Fruit fly (Drosophila melanogaster) S2 (cell line): ENCODE data around the gene Alp10.

Source experiments
- CG8478 ChIP-seq: fragments of >200 bp; optimal IDR thresholded peaks from 2 replicates; lab custom pipeline; 2018
- CTCF ChIP-seq, 2 experiments: fragments of >200 bp; optimal IDR thresholded peaks; 2 replicates each; lab custom pipeline; 2018

DNA sequence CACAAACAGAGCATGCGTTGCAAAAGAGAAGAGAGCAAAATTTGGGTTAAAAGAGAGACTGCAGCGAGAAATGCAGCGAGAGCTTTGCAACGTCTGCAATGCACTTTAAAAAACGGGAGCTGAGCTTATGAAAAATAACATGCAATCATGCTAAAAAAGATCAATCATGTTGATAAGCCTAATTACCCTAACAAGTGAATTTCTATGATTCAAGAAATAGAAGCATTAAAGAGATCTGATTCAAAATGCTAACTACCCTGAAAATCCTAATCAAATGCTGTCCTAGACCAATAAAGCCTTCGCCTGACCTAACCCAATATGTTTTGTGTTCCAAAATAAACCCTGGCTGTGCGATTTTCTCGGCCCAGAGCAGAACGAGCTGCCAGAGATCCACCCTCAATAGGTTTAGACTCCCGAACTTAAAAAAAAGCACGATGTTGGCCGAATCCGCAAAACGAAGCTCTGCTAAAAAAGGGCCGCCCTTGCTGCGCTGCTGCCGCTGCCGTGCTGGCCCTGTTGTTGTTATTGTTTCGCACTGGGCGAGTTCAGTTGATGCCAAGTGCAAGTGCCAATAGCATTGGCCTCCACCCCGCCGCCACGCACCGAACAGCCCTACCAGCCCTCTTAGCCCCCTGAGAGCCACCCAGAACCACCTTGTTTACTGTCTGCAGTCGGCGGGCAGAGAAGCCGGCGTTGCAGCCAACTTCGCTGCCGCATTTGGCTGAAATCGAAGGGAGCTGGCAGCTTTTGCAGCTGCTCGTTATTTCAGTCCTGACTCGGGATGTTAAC is 40.4 kb upstream of the Alp10 start:
- TF ChIP-seq CTCF (optimal IDR thresholded peaks at IDR 0.05; lab: Kevin White, UChicago) = no peak
- TF ChIP-seq CG8478 = no peak
